Worm (Caenorhabditis elegans): Measurements from ENCODE around the gene laf-1.

laf-1 gene

ce11 chrIII:2786740-2787139 lies 7.9 kb upstream of the laf-1 start, which contains the start of gene nduc-2:
Gene nduc-2 (plus strand): TSS chrIII:2786852.
- TF ChIP-seq elt-3 (tag; optimal IDR thresholded peaks at IDR 0.05): no peak
- peak; percentile 73 for TF ChIP-seq ama-1 (optimal IDR thresholded peaks at IDR 0.05)

- TF ChIP-seq daf-12 (tag; optimal IDR thresholded peaks at IDR 0.05): no peak
- TF ChIP-seq zag-1 (tag; optimal IDR thresholded peaks at IDR 0.05): no peak
- no peak for TF ChIP-seq nhr-237 (tag; optimal IDR thresholded peaks at IDR 0.05)
- TF ChIP-seq ceh-28 (tag; optimal IDR thresholded peaks at IDR 0.05): peak; percentile 88
- peak; percentile 73 for TF ChIP-seq unc-62 (GFP tag; optimal IDR thresholded peaks at IDR 0.05)
- TF ChIP-seq nfya-1 (tag; optimal IDR thresholded peaks at IDR 0.05; ENCODE audit: insufficient read depth): peak; percentile 97
- peak; percentile 44 for TF ChIP-seq ztf-11 (tag; optimal IDR thresholded peaks at IDR 0.05)
- peak; percentile 91 for TF ChIP-seq lsy-12 (tag; optimal IDR thresholded peaks at IDR 0.05)
- peak; percentile 88 for TF ChIP-seq hmg-11 (tag; optimal IDR thresholded peaks at IDR 0.05)
- peak; percentile 92 for TF ChIP-seq skn-1 (tag; optimal IDR thresholded peaks at IDR 0.05)
- TF ChIP-seq nhr-76 (tag; optimal IDR thresholded peaks at IDR 0.05): peak; percentile 60
- TF ChIP-seq unc-39 (tag; optimal IDR thresholded peaks at IDR 0.05): no peak
- peak; percentile 92 for TF ChIP-seq nhr-25 (tag; optimal IDR thresholded peaks at IDR 0.05)
- peak; percentile 100 for TF ChIP-seq lin-15B (tag; optimal IDR thresholded peaks at IDR 0.05)
- peak in 2 of 3 experiments; percentile 35 to 44 for TF ChIP-seq elt-3 (tag; optimal IDR thresholded peaks at IDR 0.05)
- no peak for TF ChIP-seq mdl-1 (tag; optimal IDR thresholded peaks at IDR 0.05)
- TF ChIP-seq fkh-2 (tag; optimal IDR thresholded peaks at IDR 0.05): peak; percentile 23
- TF ChIP-seq fos-1 (tag; optimal IDR thresholded peaks at IDR 0.05): peak; percentile 90
- TF ChIP-seq nhr-11 (tag; optimal IDR thresholded peaks at IDR 0.05): peak; percentile 83
- peak; percentile 91 for TF ChIP-seq fkh-10 (GFP tag; optimal IDR thresholded peaks at IDR 0.05)
- peak; percentile 81 for TF ChIP-seq egl-27 (tag; optimal IDR thresholded peaks at IDR 0.05)
- TF ChIP-seq nhr-77 (tag; optimal IDR thresholded peaks at IDR 0.05): peak; percentile 72
- TF ChIP-seq pha-4 (tag; optimal IDR thresholded peaks at IDR 0.05): peak; percentile 100
- no peak for TF ChIP-seq eor-1 (tag; optimal IDR thresholded peaks at IDR 0.05)
- peak; percentile 68 for TF ChIP-seq nhr-43 (tag; optimal IDR thresholded peaks at IDR 0.05; ENCODE audit: poor library complexity, severe bottlenecking)
- no peak for TF ChIP-seq mml-1 (tag; optimal IDR thresholded peaks at IDR 0.05)
- TF ChIP-seq pqm-1 (tag; optimal IDR thresholded peaks at IDR 0.05): peak; percentile 81
- no peak for TF ChIP-seq sea-2 (GFP tag; optimal IDR thresholded peaks at IDR 0.05)
- TF ChIP-seq nhr-67 (tag; optimal IDR thresholded peaks at IDR 0.05): peak; percentile 24
- TF ChIP-seq ZK546.5 (tag; optimal IDR thresholded peaks at IDR 0.05): peak; percentile 10
- no peak for TF ChIP-seq ceh-9 (tag; optimal IDR thresholded peaks at IDR 0.05)
- peak; percentile 51 for TF ChIP-seq elt-1 (tag; optimal IDR thresholded peaks at IDR 0.05)
- peak; percentile 98 for TF ChIP-seq lin-39 (tag; optimal IDR thresholded peaks at IDR 0.05)
- peak; percentile 97 for TF ChIP-seq snpc-4 (tag; optimal IDR thresholded peaks at IDR 0.05)
- no peak for TF ChIP-seq nhr-12 (tag; optimal IDR thresholded peaks at IDR 0.05)
- peak; percentile 76 for TF ChIP-seq tbx-2 (tag; optimal IDR thresholded peaks at IDR 0.05)
- peak; percentile 82 for TF ChIP-seq elt-2 (tag; optimal IDR thresholded peaks at IDR 0.05)
- TF ChIP-seq ceh-82 (tag; optimal IDR thresholded peaks at IDR 0.05): peak; percentile 56
- peak; percentile 97 for TF ChIP-seq nhr-23 (tag; optimal IDR thresholded peaks at IDR 0.05)
- peak; percentile 82 for TF ChIP-seq egl-5 (tag; optimal IDR thresholded peaks at IDR 0.05)
- TF ChIP-seq R02D3.7 (tag; optimal IDR thresholded peaks at IDR 0.05): peak; percentile 83
- no peak for TF ChIP-seq nhr-28 (tag; optimal IDR thresholded peaks at IDR 0.05)
- peak; percentile 91 for TF ChIP-seq jun-1 (tag; optimal IDR thresholded peaks at IDR 0.05)
- TF ChIP-seq ztf-4 (tag; optimal IDR thresholded peaks at IDR 0.05): peak; percentile 75
These were observed 7.0 kb upstream of the laf-1 start, which contains the start of gene Y71H2AM.20 for ce11 chrIII:2785840-2786239. Gene Y71H2AM.20 (minus strand): TSS chrIII:2785948.
